Fruit fly (Drosophila melanogaster): ENCODE data around the gene Whamy.

Whamy gene

dm6 chr3R:9777941-9778360 lies 3.7 kb upstream of the Whamy start, which contains the start of gene RpS29 (continued):
- TF ChIP-seq CG31224 (GFP tag; IDR thresholded peaks at IDR 0.05) (no peak), CG3838 (GFP tag; optimal IDR thresholded peaks at IDR 0.05) (no peak), CG12659 (GFP tag; optimal IDR thresholded peaks at IDR 0.05) (peak; percentile 92), Sin3A (optimal IDR thresholded peaks at IDR 0.05) (peak; percentile 87), CG4360 (GFP tag; IDR thresholded peaks at IDR 0.05) (no peak), tna (GFP tag; IDR thresholded peaks at IDR 0.05; ENCODE audit: partially characterized antibody) (peak; percentile 86), h (optimal IDR thresholded peaks at IDR 0.05) (no peak), pum (GFP tag; optimal IDR thresholded peaks at IDR 0.05) (peak; percentile 81), CG9609 (GFP tag; optimal IDR thresholded peaks at IDR 0.05) (peak; percentile 88), wek (GFP tag; optimal IDR thresholded peaks at IDR 0.05) (peak; percentile 68), crc (GFP tag; optimal IDR thresholded peaks at IDR 0.05) (peak; percentile 69), Dfd (GFP tag; optimal IDR thresholded peaks at IDR 0.05) (no peak), klu (GFP tag; IDR thresholded peaks at IDR 0.05) (peak; percentile 31; the same call in 1 of the 2 replicates), BEAF-32 (GFP tag; optimal IDR thresholded peaks at IDR 0.05) (peak; percentile 98), Usf (GFP tag; optimal IDR thresholded peaks at IDR 0.05) (peak; percentile 58), gcm (GFP tag; optimal IDR thresholded peaks at IDR 0.05) (peak; percentile 74), CG14014 (GFP tag; IDR thresholded peaks at IDR 0.05) (peak; percentile 79), jing (GFP tag; optimal IDR thresholded peaks at IDR 0.05) (no peak), nau (GFP tag; optimal IDR thresholded peaks at IDR 0.05) (no peak), CG13424 (tag; optimal IDR thresholded peaks at IDR 0.05) (peak; percentile 62), Hmx (GFP tag; optimal IDR thresholded peaks at IDR 0.05) (no peak), usp (GFP tag; optimal IDR thresholded peaks at IDR 0.05) (no peak), croc (GFP tag; conservative IDR thresholded peaks at IDR 0.05) (0 out of 3 replicates have a peak, but pooled peaks have one; percentile 32), Xrp1 (GFP tag; IDR thresholded peaks at IDR 0.05) (peak; percentile 63), mam (GFP tag; optimal IDR thresholded peaks at IDR 0.05) (peak; percentile 92), shn (GFP tag; optimal IDR thresholded peaks at IDR 0.05) (peak; percentile 88), lov (optimal IDR thresholded peaks at IDR 0.05) (no peak), lov (GFP tag; IDR thresholded peaks at IDR 0.05) (peak; percentile 62; the same call in 1 of the 3 replicates), CG14710 (tag; optimal IDR thresholded peaks at IDR 0.05) (peak; percentile 87), schlank (tag; optimal IDR thresholded peaks at IDR 0.05) (peak; percentile 85), Tbp (GFP tag; optimal IDR thresholded peaks at IDR 0.05) (peak; percentile 61), dm (GFP tag; optimal IDR thresholded peaks at IDR 0.05) (peak; percentile 97), odd (GFP tag; optimal IDR thresholded peaks at IDR 0.05) (peak; percentile 72), hbn (GFP tag; IDR thresholded peaks at IDR 0.05; ENCODE audit: partially characterized antibody) (peak; percentile 96), CG15601 (tag; optimal IDR thresholded peaks at IDR 0.05) (peak; percentile 81), Jarid2 (GFP tag; optimal IDR thresholded peaks at IDR 0.05) (peak; percentile 63), chn (GFP tag; optimal IDR thresholded peaks at IDR 0.05) (peak; percentile 82), zen (tag; optimal IDR thresholded peaks at IDR 0.05) (peak; percentile 39), CG8290 (GFP tag; optimal IDR thresholded peaks at IDR 0.05) (peak; percentile 73), CG8290 (tag; optimal IDR thresholded peaks at IDR 0.05) (peak; percentile 31 to 95), ash1 (GFP tag; optimal IDR thresholded peaks at IDR 0.05) (peak; percentile 89), Six4 (GFP tag; optimal IDR thresholded peaks at IDR 0.05) (peak; percentile 61), CG12391 (tag; optimal IDR thresholded peaks at IDR 0.05) (peak; percentile 84), hb (GFP tag; IDR thresholded peaks at IDR 0.05; ENCODE audit: partially characterized antibody) (peak; percentile 89), CG9817 (tag; optimal IDR thresholded peaks at IDR 0.05) (peak; percentile 83), da (GFP tag; optimal IDR thresholded peaks at IDR 0.05) (peak; percentile 52), Sox102F (GFP tag; optimal IDR thresholded peaks at IDR 0.05) (peak; percentile 14), CG1792 (GFP tag; optimal IDR thresholded peaks at IDR 0.05) (peak; percentile 81), CG6254 (GFP tag; optimal IDR thresholded peaks at IDR 0.05) (no peak), ap (GFP tag; IDR thresholded peaks at IDR 0.05) (no peak), bowl (GFP tag; IDR thresholded peaks at IDR 0.05) (no peak; the same call in 1 of the 2 replicates), repo (GFP tag; optimal IDR thresholded peaks at IDR 0.05) (peak; percentile 71)

Data from whole organism, embryonic.